Fruit fly (Drosophila melanogaster) whole organism, adult: ENCODE data around the gene Klp67A.

Experiments used
- CG33017 ChIP-seq: fragments of 200-800 bp; sonication (Bioruptor generic); optimal IDR thresholded peaks from 2 replicates; lab custom pipeline; 2018; ENCODE audit warnings: missing biosample characterization, mild to moderate bottlenecking, missing genetic modification characterization, moderate library complexity
- CG5204 ChIP-seq: fragments of 200-800 bp; sonication (Bioruptor generic); optimal IDR thresholded peaks from 2 replicates; lab custom pipeline; 2016; ENCODE audit warnings: missing biosample characterization, missing genetic modification characterization
- CG7045 ChIP-seq: fragments of 200-800 bp; sonication (Bioruptor generic); optimal IDR thresholded peaks from 2 replicates; lab custom pipeline; 2017; ENCODE audit warnings: missing biosample characterization, mild to moderate bottlenecking, missing genetic modification characterization
- CG7101 ChIP-seq: fragments of 200-800 bp; sonication (Bioruptor generic); optimal IDR thresholded peaks from 2 replicates; lab custom pipeline; 2018; ENCODE audit warnings: missing biosample characterization, mild to moderate bottlenecking, missing genetic modification characterization, moderate library complexity
- Clk ChIP-seq: fragments of 200-800 bp; sonication (Bioruptor generic); optimal IDR thresholded peaks from 2 replicates; lab custom pipeline; 2017; ENCODE audit warnings: missing biosample characterization, missing genetic modification characterization
- Hr96 ChIP-seq: fragments of 200-800 bp; sonication (Bioruptor generic); optimal IDR thresholded peaks from 2 replicates; lab custom pipeline; 2016; ENCODE audit warnings: missing biosample characterization, missing genetic modification characterization
- bab1 ChIP-seq: fragments of 200-800 bp; sonication (Bioruptor generic); optimal IDR thresholded peaks from 3 replicates; lab custom pipeline; 2019; ENCODE audit warnings: missing biosample characterization, mild to moderate bottlenecking, missing genetic modification characterization, moderate library complexity
- cic ChIP-seq: fragments of 200-800 bp; sonication (Bioruptor generic); optimal IDR thresholded peaks from 2 replicates; lab custom pipeline; 2017; ENCODE audit warnings: missing biosample characterization, mild to moderate bottlenecking, missing genetic modification characterization, moderate library complexity
- kay ChIP-seq: fragments of 200-800 bp; sonication (Bioruptor generic); peaks from one replicate; lab custom pipeline; 2016; ENCODE audit warnings: missing biosample characterization, missing genetic modification characterization, borderline replicate concordance
- ovo ChIP-seq: fragments of 200-800 bp; sonication (Bioruptor generic); optimal IDR thresholded peaks from 2 replicates; lab custom pipeline; 2016; ENCODE audit warnings: missing biosample characterization, missing genetic modification characterization
- tj ChIP-seq: fragments of 200-800 bp; sonication (Bioruptor generic); optimal IDR thresholded peaks from 3 replicates; lab custom pipeline; 2017; ENCODE audit warnings: missing biosample characterization, mild to moderate bottlenecking, missing genetic modification characterization, moderate library complexity
- toe ChIP-seq: fragments of 200-800 bp; sonication (Bioruptor generic); optimal IDR thresholded peaks from 2 replicates; lab custom pipeline; 2016; ENCODE audit warnings: missing biosample characterization, missing genetic modification characterization

DNA sequence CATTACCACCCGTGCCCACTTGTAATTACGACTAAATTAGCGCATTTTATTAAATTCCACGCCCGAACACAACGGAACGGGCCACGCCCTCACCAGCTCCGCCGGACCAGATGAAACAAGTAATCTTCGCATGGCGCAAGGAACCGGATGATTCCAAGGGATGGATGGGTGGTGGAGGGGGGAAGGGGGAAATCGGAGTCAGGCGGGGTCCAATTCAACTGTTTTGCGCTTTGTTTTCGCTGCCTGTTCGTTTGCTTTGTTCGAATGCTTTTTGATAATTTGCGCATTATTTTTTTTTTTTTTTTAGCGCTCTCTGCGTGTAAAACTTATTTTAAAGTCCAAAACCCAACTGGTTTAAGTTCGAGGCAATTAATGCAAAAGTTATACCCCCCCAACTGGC is 29.9 kb upstream of the Klp67A start:
- no peak for TF ChIP-seq cic (GFP tag; lab: Kevin White, UChicago)
- TF ChIP-seq ovo, result no peak
- TF ChIP-seq CG7045 (GFP tag; lab: Kevin White, UChicago), result no peak
- no peak for TF ChIP-seq CG7101 (tag; lab: Kevin White, UChicago)
- TF ChIP-seq CG5204 (GFP tag; lab: Kevin White, UChicago), result no peak
- no peak for TF ChIP-seq CG33017 (tag; lab: Kevin White, UChicago)
- no peak for TF ChIP-seq kay (GFP tag; lab: Kevin White, UChicago)
- no peak for TF ChIP-seq toe (GFP tag; lab: Kevin White, UChicago)
- TF ChIP-seq Clk (GFP tag; lab: Kevin White, UChicago), result no peak
- peak; percentile 37 for TF ChIP-seq tj (GFP tag; lab: Kevin White, UChicago)
- TF ChIP-seq bab1 (GFP tag; lab: Kevin White, UChicago), result no peak
- no peak for TF ChIP-seq Hr96 (GFP tag; lab: Kevin White, UChicago)
